Fruit fly (Drosophila melanogaster) whole organism, embryonic: ENCODE measurements around the gene CG14966.

ENCODE experiments used
- Adf1 ChIP-seq: fragments of 200-800 bp; sonication (Bioruptor generic); IDR thresholded peaks from 2 replicates; pipeline ENCODE4 v1.3.6; 2022; ENCODE audit warnings: missing biosample characterization, missing genetic modification characterization
- BEAF-32 ChIP-seq: fragments of 200-800 bp; sonication (Bioruptor generic); optimal IDR thresholded peaks from 3 replicates; lab custom pipeline; 2017; ENCODE audit warnings: missing biosample characterization, missing genetic modification characterization, mild to moderate bottlenecking, moderate library complexity, missing genetic modification reagents
- Blimp-1 ChIP-seq: fragments of 200-800 bp; sonication (Bioruptor generic); optimal IDR thresholded peaks from 3 replicates; lab custom pipeline; 2018; ENCODE audit warnings: missing biosample characterization, missing genetic modification characterization, mild to moderate bottlenecking, moderate library complexity, missing genetic modification reagents
- CG10366 ChIP-seq: fragments of 200-800 bp; sonication (Bioruptor generic); IDR thresholded peaks from 2 replicates; pipeline ENCODE4 v1.3.6; 2022; ENCODE audit warnings: missing biosample characterization, missing genetic modification characterization
- CG11085 ChIP-seq: fragments of 200-800 bp; sonication (Bioruptor generic); IDR thresholded peaks from 2 replicates; pipeline ENCODE4 v1.3.6; 2022; ENCODE audit warnings: missing biosample characterization, missing genetic modification characterization
- CG12104 ChIP-seq: fragments of 200-800 bp; sonication (Bioruptor generic); optimal IDR thresholded peaks from 3 replicates; lab custom pipeline; 2016; ENCODE audit warnings: missing biosample characterization, missing genetic modification characterization
- CG12769 ChIP-seq: fragments of 200-800 bp; sonication (Bioruptor generic); optimal IDR thresholded peaks from 2 replicates; lab custom pipeline; 2019; ENCODE audit warnings: missing biosample characterization, mild to moderate bottlenecking, missing genetic modification characterization, moderate library complexity
- CG12942 ChIP-seq: fragments of 200-800 bp; sonication (Bioruptor generic); optimal IDR thresholded peaks from 3 replicates; lab custom pipeline; 2016; ENCODE audit warnings: missing biosample characterization, missing genetic modification characterization
- CG13123 ChIP-seq: fragments of 200-800 bp; sonication (Bioruptor generic); optimal IDR thresholded peaks from 2 replicates; lab custom pipeline; 2016; ENCODE audit warnings: missing biosample characterization, missing genetic modification characterization
- CG14441 ChIP-seq: fragments of 200-800 bp; sonication (Bioruptor generic); IDR thresholded peaks from 2 replicates; pipeline ENCODE4 v1.3.6; 2022; ENCODE audit warnings: missing biosample characterization, missing genetic modification characterization
- CG14860 ChIP-seq: fragments of 200-800 bp; sonication (Bioruptor generic); IDR thresholded peaks from 3 replicates; pipeline ENCODE4 v1.3.6; 2022; ENCODE audit warnings: missing biosample characterization, missing genetic modification characterization; ENCODE audit not compliant: partially characterized antibody
- CG17568 ChIP-seq: fragments of 200-800 bp; sonication (Bioruptor generic); optimal IDR thresholded peaks from 2 replicates; lab custom pipeline; 2018; ENCODE audit warnings: missing biosample characterization, mild to moderate bottlenecking, missing genetic modification characterization, moderate library complexity
- CG18599 ChIP-seq: fragments of 200-800 bp; sonication (Bioruptor generic); optimal IDR thresholded peaks from 3 replicates; lab custom pipeline; 2017; ENCODE audit warnings: missing biosample characterization, missing genetic modification characterization, mild to moderate bottlenecking, moderate library complexity, missing genetic modification reagents
- CG32772 ChIP-seq: fragments of 200-800 bp; sonication (Bioruptor generic); IDR thresholded peaks from 2 replicates; pipeline ENCODE4 v1.3.6; 2022; ENCODE audit warnings: missing biosample characterization, missing genetic modification characterization
- CG3838 ChIP-seq: fragments of 200-800 bp; sonication (Bioruptor generic); optimal IDR thresholded peaks from 3 replicates; lab custom pipeline; 2016; ENCODE audit warnings: missing biosample characterization, missing genetic modification characterization
- CG4282 ChIP-seq: fragments of 200-800 bp; sonication (Bioruptor generic); optimal IDR thresholded peaks from 2 replicates; lab custom pipeline; 2016; ENCODE audit warnings: missing biosample characterization, missing genetic modification characterization
- CG6175 ChIP-seq: fragments of 200-800 bp; sonication (Bioruptor generic); IDR thresholded peaks from 3 replicates; pipeline ENCODE4 v1.3.6; 2022; ENCODE audit warnings: missing biosample characterization, missing genetic modification characterization
- CG7786 ChIP-seq: fragments of 200-800 bp; sonication (Bioruptor generic); optimal IDR thresholded peaks from 2 replicates; lab custom pipeline; 2016; ENCODE audit warnings: missing biosample characterization, missing genetic modification characterization
- CG7963 ChIP-seq: fragments of 200-800 bp; sonication (Bioruptor generic); IDR thresholded peaks from 3 replicates; pipeline ENCODE4 v1.3.6; 2022; ENCODE audit warnings: missing biosample characterization, missing genetic modification characterization; ENCODE audit not compliant: partially characterized antibody
- Dad ChIP-seq: fragments of 200-800 bp; sonication (Bioruptor generic); optimal IDR thresholded peaks from 3 replicates; lab custom pipeline; 2016; ENCODE audit warnings: missing biosample characterization, missing genetic modification characterization
- Deaf1 ChIP-seq: fragments of 200-800 bp; optimal IDR thresholded peaks from 3 replicates; lab custom pipeline; 2019; ENCODE audit warnings: missing biosample characterization, mild to moderate bottlenecking, missing genetic modification characterization, moderate library complexity
- Doc3 ChIP-seq: fragments of 200-800 bp; sonication (Bioruptor generic); IDR thresholded peaks from 3 replicates; pipeline ENCODE4 v1.3.6; 2022; ENCODE audit warnings: missing biosample characterization, missing genetic modification characterization; ENCODE audit not compliant: partially characterized antibody
- Dref ChIP-seq: fragments of 200-800 bp; sonication (Bioruptor generic); IDR thresholded peaks from 2 replicates; pipeline ENCODE4 v1.3.6; 2022; ENCODE audit warnings: missing biosample characterization, missing genetic modification characterization
- H15 ChIP-seq: fragments of 200-800 bp; sonication (Bioruptor generic); IDR thresholded peaks from 3 replicates; pipeline ENCODE4 v1.3.6; 2022; ENCODE audit warnings: missing biosample characterization, missing genetic modification characterization
- HHEX ChIP-seq: fragments of 200-800 bp; sonication (Bioruptor generic); optimal IDR thresholded peaks from 3 replicates; lab custom pipeline; 2017; ENCODE audit warnings: missing biosample characterization, mild to moderate bottlenecking, missing genetic modification characterization, missing genetic modification reagents
- HLHmδ ChIP-seq: fragments of 200-800 bp; sonication (Bioruptor generic); optimal IDR thresholded peaks from 2 replicates; lab custom pipeline; 2018; ENCODE audit warnings: missing biosample characterization, mild to moderate bottlenecking, missing genetic modification characterization, moderate library complexity
- Hand ChIP-seq: fragments of 200-800 bp; sonication (Bioruptor generic); optimal IDR thresholded peaks from 2 replicates; lab custom pipeline; 2017; ENCODE audit warnings: mild to moderate bottlenecking, missing biosample characterization, missing genetic modification reagents, missing genetic modification characterization
- MBD-R2 ChIP-seq: fragments of 200-800 bp; sonication (Bioruptor generic); IDR thresholded peaks from 2 replicates; pipeline ENCODE4 v1.3.6; 2022; ENCODE audit warnings: missing biosample characterization, missing genetic modification characterization
- Meics ChIP-seq: fragments of 200-800 bp; sonication (Bioruptor generic); optimal IDR thresholded peaks from 2 replicates; lab custom pipeline; 2017; ENCODE audit warnings: missing biosample characterization, mild to moderate bottlenecking, missing genetic modification characterization
- Myb ChIP-seq: fragments of 200-800 bp; sonication (Bioruptor generic); optimal IDR thresholded peaks from 2 replicates; lab custom pipeline; 2016; ENCODE audit warnings: missing biosample characterization, missing genetic modification characterization
- Rx ChIP-seq: fragments of 200-800 bp; sonication (Bioruptor generic); IDR thresholded peaks from 2 replicates; pipeline ENCODE4 v1.3.6; 2022; ENCODE audit warnings: missing biosample characterization, missing genetic modification characterization
- Side ChIP-seq: fragments of 200-800 bp; sonication (Bioruptor generic); optimal IDR thresholded peaks from 2 replicates; lab custom pipeline; 2016; ENCODE audit warnings: missing biosample characterization, missing genetic modification characterization
- Sin3A ChIP-seq: fragments of >200 bp; optimal IDR thresholded peaks from 2 replicates; lab custom pipeline; 2018
- ash1 ChIP-seq: fragments of 200-800 bp; sonication (Bioruptor generic); optimal IDR thresholded peaks from 2 replicates; lab custom pipeline; 2018; ENCODE audit warnings: missing biosample characterization, mild to moderate bottlenecking, missing genetic modification characterization
- bsh ChIP-seq, 2 experiments: fragments of 200-800 bp; sonication (Bioruptor generic); optimal IDR thresholded peaks; 2 replicates each; lab custom pipeline; 2017 to 2018; ENCODE audit warnings: mild to moderate bottlenecking in 2 of 2, missing biosample characterization in 2 of 2, missing genetic modification characterization in 2 of 2, moderate library complexity in 1 of 2
- dysf ChIP-seq: fragments of 200-800 bp; sonication (Bioruptor generic); IDR thresholded peaks from 3 replicates; pipeline ENCODE4 v1.3.6; 2022; ENCODE audit warnings: missing biosample characterization, missing genetic modification characterization
- fd3F ChIP-seq: fragments of 200-800 bp; sonication (Bioruptor generic); optimal IDR thresholded peaks from 2 replicates; lab custom pipeline; 2018; ENCODE audit warnings: missing biosample characterization, mild to moderate bottlenecking, missing genetic modification characterization, moderate library complexity
- gfzf ChIP-seq: fragments of 200-800 bp; sonication (Bioruptor generic); optimal IDR thresholded peaks from 2 replicates; lab custom pipeline; 2016; ENCODE audit warnings: missing biosample characterization, mild to moderate bottlenecking, missing genetic modification characterization, moderate library complexity
- insv ChIP-seq, 2 experiments: fragments of 200-800 bp; sonication (Bioruptor generic); optimal IDR thresholded peaks; 3 replicates each; lab custom pipeline; 2016 to 2018; ENCODE audit warnings: missing biosample characterization in 2 of 2, missing genetic modification characterization in 2 of 2
- knrl ChIP-seq: fragments of 200-800 bp; sonication (Bioruptor generic); IDR thresholded peaks from 3 replicates; pipeline ENCODE4 v1.3.6; 2022; ENCODE audit warnings: missing biosample characterization, missing genetic modification characterization; ENCODE audit not compliant: partially characterized antibody
- mirr ChIP-seq: fragments of 200-800 bp; sonication (Bioruptor generic); optimal IDR thresholded peaks from 3 replicates; lab custom pipeline; 2018; ENCODE audit warnings: missing biosample characterization, mild to moderate bottlenecking, missing genetic modification characterization
- nerfin-1 ChIP-seq: fragments of 200-800 bp; sonication (Bioruptor generic); optimal IDR thresholded peaks from 3 replicates; lab custom pipeline; 2019; ENCODE audit warnings: missing biosample characterization, mild to moderate bottlenecking, missing genetic modification characterization, moderate library complexity
- pan ChIP-seq, 4 experiments: fragments of >200 bp in 3 of 4; fragments of 200-800 bp in 1 of 4; sonication (Bioruptor generic) in 1 of 4; optimal IDR thresholded peaks in 3 of 4; IDR thresholded peaks in 1 of 4; 2 replicates each; pipeline versions ENCODE4 v1.3.6 to Lab custom; 2017 to 2022; ENCODE audit warnings: missing biosample characterization in 2 of 4, missing genetic modification characterization in 2 of 4, mixed read lengths in 1 of 4
- peb ChIP-seq: fragments of 200-800 bp; sonication (Bioruptor generic); IDR thresholded peaks from 2 replicates; pipeline ENCODE4 v1.3.6; 2022; ENCODE audit warnings: missing biosample characterization, missing genetic modification characterization
- pzg ChIP-seq: fragments of 200-800 bp; sonication (Bioruptor generic); optimal IDR thresholded peaks from 3 replicates; lab custom pipeline; 2018; ENCODE audit warnings: missing biosample characterization, mild to moderate bottlenecking, missing genetic modification characterization, moderate library complexity
- shn ChIP-seq: fragments of 200-800 bp; sonication (Bioruptor generic); optimal IDR thresholded peaks from 3 replicates; lab custom pipeline; 2016; ENCODE audit warnings: missing biosample characterization, missing genetic modification characterization
- trem ChIP-seq: fragments of 200-800 bp; optimal IDR thresholded peaks from 3 replicates; lab custom pipeline; 2019; ENCODE audit warnings: missing biosample characterization, mild to moderate bottlenecking, missing genetic modification characterization, moderate library complexity
- ttk ChIP-seq: fragments of 200-800 bp; sonication (Bioruptor generic); IDR thresholded peaks from 2 replicates; pipeline ENCODE4 v2.1.2; 2022; ENCODE audit warnings: missing biosample characterization, missing genetic modification characterization
- vvl ChIP-seq: fragments of 200-800 bp; sonication (Bioruptor generic); IDR thresholded peaks from 2 replicates; pipeline ENCODE4 v1.3.6; 2022; ENCODE audit warnings: missing biosample characterization, missing genetic modification characterization
- zen ChIP-seq: fragments of 200-800 bp; sonication (Bioruptor generic); optimal IDR thresholded peaks from 3 replicates; lab custom pipeline; 2018; ENCODE audit warnings: missing biosample characterization, mild to moderate bottlenecking, missing genetic modification characterization, moderate library complexity
- zf30C ChIP-seq: fragments of 200-800 bp; sonication (Bioruptor generic); optimal IDR thresholded peaks from 3 replicates; lab custom pipeline; 2018; ENCODE audit warnings: missing biosample characterization, mild to moderate bottlenecking, missing genetic modification characterization

The CG14966 gene

DNA sequence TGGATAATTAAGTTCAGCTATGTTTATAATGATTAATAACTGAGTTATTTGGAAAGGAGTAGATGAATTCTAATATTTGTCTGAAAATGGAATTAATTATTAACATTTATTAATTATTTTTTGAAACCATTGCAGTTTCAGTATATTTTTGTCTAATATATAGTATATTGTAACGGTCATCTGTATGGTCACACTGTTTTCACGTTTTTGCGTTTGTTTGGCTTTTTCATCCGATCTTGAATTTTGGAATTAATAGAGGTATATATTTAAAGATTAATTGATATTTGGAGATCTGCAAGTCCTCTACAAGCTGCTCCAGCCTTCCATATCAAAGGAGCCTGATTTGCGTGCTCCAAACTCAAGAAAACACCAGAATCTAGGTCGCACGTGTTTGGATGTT is 28.3 kb downstream of the CG14966 start, which contains the start of the genes CG32278 and CG32281:
TSS of gene CG32278 (plus strand) at position 180 of the 400 bp plus-strand sequence.
TSS of gene CG32281 (plus strand) at position 269 of the 400 bp plus-strand sequence.
- no peak for TF ChIP-seq CG7786 (GFP tag; lab: Kevin White, UChicago)
- no peak for TF ChIP-seq Deaf1
- no peak for TF ChIP-seq CG11085 (GFP tag; lab: Robert Waterston, UW)
- no peak for TF ChIP-seq nerfin-1 (tag; lab: Kevin White, UChicago)
- no peak for TF ChIP-seq Doc3 (GFP tag; lab: Robert Waterston, UW)
- peak; percentile 11 for TF ChIP-seq BEAF-32
- no peak for TF ChIP-seq dysf
- no peak for TF ChIP-seq HLHmδ (GFP tag; lab: Kevin White, UChicago)
- no peak for TF ChIP-seq bsh (GFP tag; optimal IDR thresholded peaks at IDR 0.05; lab: Kevin White, UChicago)
- TF ChIP-seq CG14441 (GFP tag; lab: Robert Waterston, UW): no peak
- TF ChIP-seq Sin3A (lab: Kevin White, UChicago): no peak
- TF ChIP-seq CG12942 (GFP tag; lab: Kevin White, UChicago): no peak
- no peak for TF ChIP-seq zf30C
- no peak for TF ChIP-seq fd3F
- no peak for TF ChIP-seq peb
- TF ChIP-seq ash1: no peak
- TF ChIP-seq CG12104 (GFP tag; lab: Kevin White, UChicago): no peak
- TF ChIP-seq Adf1: no peak
- TF ChIP-seq HHEX (GFP tag; lab: Kevin White, UChicago): no peak
- no peak for TF ChIP-seq shn (GFP tag; lab: Kevin White, UChicago)
- peak; percentile 54 for TF ChIP-seq gfzf (GFP tag; lab: Kevin White, UChicago)
- TF ChIP-seq CG12769 (tag; lab: Kevin White, UChicago): no peak
- TF ChIP-seq H15 (GFP tag; lab: Robert Waterston, UW): no peak
- TF ChIP-seq CG14860 (GFP tag; lab: Robert Waterston, UW): no peak
- no peak for TF ChIP-seq CG18599 (GFP tag; lab: Kevin White, UChicago)
- no peak for TF ChIP-seq pan (optimal IDR thresholded peaks at IDR 0.05; lab: Kevin White, UChicago)
- TF ChIP-seq pan (GFP tag; optimal IDR thresholded peaks at IDR 0.05 in 1 of 2, IDR thresholded peaks at IDR 0.05 in 1 of 2): no peak
- no peak for TF ChIP-seq Dad (GFP tag; lab: Kevin White, UChicago)
- TF ChIP-seq ttk (GFP tag; lab: Robert Waterston, UW): no peak
- no peak for TF ChIP-seq knrl (GFP tag; lab: Robert Waterston, UW)
- TF ChIP-seq insv (GFP tag; optimal IDR thresholded peaks at IDR 0.05; lab: Kevin White, UChicago): no peak
- no peak for TF ChIP-seq CG7963 (GFP tag; lab: Robert Waterston, UW)
- no peak for TF ChIP-seq Hand (GFP tag; lab: Kevin White, UChicago)
- TF ChIP-seq trem (tag; lab: Kevin White, UChicago): peak; percentile 41
- TF ChIP-seq zen (tag; lab: Kevin White, UChicago): no peak
- no peak for TF ChIP-seq Side (GFP tag; lab: Kevin White, UChicago)
- TF ChIP-seq Dref (GFP tag; lab: Robert Waterston, UW): no peak
- TF ChIP-seq CG3838: no peak
- TF ChIP-seq MBD-R2 (GFP tag; lab: Robert Waterston, UW): peak; percentile 19; the same call in 1 of the 2 replicates
- TF ChIP-seq CG10366 (GFP tag; lab: Robert Waterston, UW): no peak
- no peak for TF ChIP-seq CG6175 (GFP tag; lab: Robert Waterston, UW)
- no peak for TF ChIP-seq CG17568 (GFP tag; lab: Kevin White, UChicago)
- no peak for TF ChIP-seq CG13123 (GFP tag; lab: Kevin White, UChicago)
- TF ChIP-seq mirr: no peak
- TF ChIP-seq Rx (GFP tag; lab: Robert Waterston, UW): no peak
- no peak for TF ChIP-seq Meics (GFP tag; lab: Kevin White, UChicago)
- TF ChIP-seq Myb: peak; percentile 7
- peak; percentile 9 for TF ChIP-seq pzg (GFP tag; lab: Kevin White, UChicago)
- no peak for TF ChIP-seq CG4282
- no peak for TF ChIP-seq vvl (GFP tag; lab: Robert Waterston, UW)
- TF ChIP-seq Blimp-1 (GFP tag; lab: Kevin White, UChicago): no peak
- TF ChIP-seq CG32772 (GFP tag; lab: Robert Waterston, UW): no peak
